Fruit fly (Drosophila melanogaster): ENCODE measurements around the gene CG8578.
A peak's percentile ranks its signal among the peaks of the same experiment; 100 is the strongest.

CG8578 gene

dm6 chrX:15869843-15870242 lies 25.6 kb downstream of the CG8578 start, which contains the start of gene CG16952 (continued):
- TF ChIP-seq CG4617 (GFP tag; optimal IDR thresholded peaks at IDR 0.05; ENCODE audit: borderline replicate concordance), result peak; percentile 26
- TF ChIP-seq CG34224 (GFP tag; IDR thresholded peaks at IDR 0.05; ENCODE audit: partially characterized antibody), result peak; percentile 85
- TF ChIP-seq gfzf (GFP tag; optimal IDR thresholded peaks at IDR 0.05), result peak; percentile 61
- no peak for TF ChIP-seq Sox100B (GFP tag; optimal IDR thresholded peaks at IDR 0.05)
- peak; percentile 91 for TF ChIP-seq CG13287 (GFP tag; IDR thresholded peaks at IDR 0.05; ENCODE audit: partially characterized antibody)
- TF ChIP-seq p53 (GFP tag; optimal IDR thresholded peaks at IDR 0.05), result no peak
- no peak for TF ChIP-seq CG14667 (GFP tag; IDR thresholded peaks at IDR 0.05)
- TF ChIP-seq CG13894 (tag; optimal IDR thresholded peaks at IDR 0.05), result no peak
- peak; percentile 85; the same call in 2 of the 3 replicates for TF ChIP-seq knrl (GFP tag; IDR thresholded peaks at IDR 0.05; ENCODE audit: partially characterized antibody)
- TF ChIP-seq CG2120 (GFP tag; optimal IDR thresholded peaks at IDR 0.05), result peak; percentile 12
- TF ChIP-seq Bgb (GFP tag; IDR thresholded peaks at IDR 0.05; ENCODE audit: partially characterized antibody), result peak; percentile 83
- no peak for TF ChIP-seq ken (GFP tag; IDR thresholded peaks at IDR 0.05)
- TF ChIP-seq CG17359 (tag; optimal IDR thresholded peaks at IDR 0.05), result no peak
- no peak for TF ChIP-seq dysf (GFP tag; IDR thresholded peaks at IDR 0.05)
- TF ChIP-seq CG17361 (GFP tag; IDR thresholded peaks at IDR 0.05), result peak; percentile 38; the same call in 1 of the 3 replicates
- TF ChIP-seq zen (tag; optimal IDR thresholded peaks at IDR 0.05), result no peak
- no peak for TF ChIP-seq bcd (GFP tag; optimal IDR thresholded peaks at IDR 0.05)
- TF ChIP-seq nerfin-2 (GFP tag; IDR thresholded peaks at IDR 0.05; ENCODE audit: partially characterized antibody), result peak; percentile 95
- no peak for TF ChIP-seq CG4424 (GFP tag; optimal IDR thresholded peaks at IDR 0.05)
- TF ChIP-seq CG32767 (GFP tag; IDR thresholded peaks at IDR 0.05), result no peak
- no peak for TF ChIP-seq CG1233 (GFP tag; optimal IDR thresholded peaks at IDR 0.05)
- no peak; the same call in 2 of the 3 replicates for TF ChIP-seq zen2 (GFP tag; IDR thresholded peaks at IDR 0.05; ENCODE audit: partially characterized antibody)
- no peak for TF ChIP-seq peb (GFP tag; IDR thresholded peaks at IDR 0.05)
- no peak for TF ChIP-seq trh (GFP tag; optimal IDR thresholded peaks at IDR 0.05)
- TF ChIP-seq Oaz (GFP tag; IDR thresholded peaks at IDR 0.05), result no peak
- TF ChIP-seq Antp (GFP tag; optimal IDR thresholded peaks at IDR 0.05), result no peak
- peak; percentile 50; the same call in 1 of the 2 replicates for TF ChIP-seq CG42726 (GFP tag; IDR thresholded peaks at IDR 0.05; ENCODE audit: partially characterized antibody)
- peak; percentile 83 for TF ChIP-seq Sry-δ (GFP tag; optimal IDR thresholded peaks at IDR 0.05)
- no peak for TF ChIP-seq cas (GFP tag; IDR thresholded peaks at IDR 0.05)
- no peak for TF ChIP-seq CG11456 (GFP tag; IDR thresholded peaks at IDR 0.05)
- TF ChIP-seq crol (GFP tag; IDR thresholded peaks at IDR 0.05), result no peak
- no peak for TF ChIP-seq wor (GFP tag; IDR thresholded peaks at IDR 0.05)
- TF ChIP-seq CG17802 (tag; optimal IDR thresholded peaks at IDR 0.05), result peak; percentile 31
- no peak for TF ChIP-seq twi (tag; optimal IDR thresholded peaks at IDR 0.05)
- peak; percentile 23 for TF ChIP-seq Sin3A (optimal IDR thresholded peaks at IDR 0.05)
- peak; percentile 65 for TF ChIP-seq E2f2 (GFP tag; IDR thresholded peaks at IDR 0.05)
- TF ChIP-seq ranshi (GFP tag; IDR thresholded peaks at IDR 0.05), result no peak
- no peak for TF ChIP-seq CG14441 (GFP tag; IDR thresholded peaks at IDR 0.05)
- TF ChIP-seq pros (GFP tag; optimal IDR thresholded peaks at IDR 0.05), result no peak
- no peak for TF ChIP-seq H15 (GFP tag; IDR thresholded peaks at IDR 0.05)
- TF ChIP-seq kay (GFP tag; optimal IDR thresholded peaks at IDR 0.05), result no peak
- TF ChIP-seq ci (GFP tag; IDR thresholded peaks at IDR 0.05), result no peak
- no peak for TF ChIP-seq CG1024 (GFP tag; IDR thresholded peaks at IDR 0.05)
- no peak for TF ChIP-seq CG10209 (GFP tag; optimal IDR thresholded peaks at IDR 0.05)
- TF ChIP-seq pho (GFP tag; optimal IDR thresholded peaks at IDR 0.05), result peak; percentile 27
- peak; percentile 93 for TF ChIP-seq CG14860 (GFP tag; IDR thresholded peaks at IDR 0.05; ENCODE audit: partially characterized antibody)
- no peak for TF ChIP-seq so (GFP tag; IDR thresholded peaks at IDR 0.05)
- peak; percentile 91 for TF ChIP-seq sna (GFP tag; IDR thresholded peaks at IDR 0.05; ENCODE audit: partially characterized antibody)
- TF ChIP-seq CG12299 (tag; optimal IDR thresholded peaks at IDR 0.05), result no peak
- no peak for TF ChIP-seq abd-A (tag; optimal IDR thresholded peaks at IDR 0.05)
- TF ChIP-seq al (GFP tag; IDR thresholded peaks at IDR 0.05), result no peak
- no peak for TF ChIP-seq CG11696 (GFP tag; IDR thresholded peaks at IDR 0.05)

Data from whole organism, embryonic.